Fruit fly (Drosophila melanogaster) whole organism, wandering third instar larva: ENCODE measurements around the gene Rad1.

Experiments
- Abd-B ChIP-seq: fragments of >200 bp; optimal IDR thresholded peaks from 2 replicates; lab custom pipeline; 2017; ENCODE audit warnings: missing biosample characterization, missing genetic modification characterization
- CG9705 ChIP-seq: fragments of 200-800 bp; sonication (Bioruptor generic); optimal IDR thresholded peaks from 2 replicates; lab custom pipeline; 2018; ENCODE audit warnings: missing biosample characterization, mild to moderate bottlenecking, missing genetic modification characterization
- Dfd ChIP-seq: fragments of >200 bp; optimal IDR thresholded peaks from 2 replicates; lab custom pipeline; 2017; ENCODE audit warnings: missing biosample characterization, missing genetic modification characterization
- Dif ChIP-seq: fragments of 200-275, 200-300 bp; sonication (Bioruptor generic); optimal IDR thresholded peaks from 2 replicates; lab custom pipeline; 2018; ENCODE audit warnings: missing biosample characterization, missing genetic modification characterization; ENCODE audit not compliant: partially characterized antibody
- HLH106 ChIP-seq: fragments of 200-800 bp; optimal IDR thresholded peaks from 3 replicates; lab custom pipeline; 2019; ENCODE audit warnings: missing biosample characterization, mild to moderate bottlenecking, missing genetic modification characterization, moderate library complexity
- Hr78 ChIP-seq: fragments of >200 bp; optimal IDR thresholded peaks from 2 replicates; lab custom pipeline; 2017; ENCODE audit warnings: missing biosample characterization, missing genetic modification characterization
- Mio ChIP-seq: sonication (Bioruptor generic); optimal IDR thresholded peaks from 2 replicates; lab custom pipeline; 2016; ENCODE audit warnings: missing biosample characterization, missing genetic modification characterization
- N ChIP-seq: fragments of >200 bp; optimal IDR thresholded peaks from 2 replicates; lab custom pipeline; 2018; ENCODE audit warnings: missing biosample characterization, missing external identifiers, missing genetic modification characterization
- OdsH ChIP-seq: fragments of 200-800 bp; sonication (Bioruptor generic); optimal IDR thresholded peaks from 2 replicates; lab custom pipeline; 2016; ENCODE audit warnings: missing biosample characterization, mild to moderate bottlenecking, missing genetic modification characterization
- Rel ChIP-seq, 2 experiments: fragments of 200-800 bp; sonication (Bioruptor generic) in 1 of 2; optimal IDR thresholded peaks; 2 replicates in 1 of 2; 3 replicates in 1 of 2; lab custom pipeline; 2016 to 2019; ENCODE audit warnings: mild to moderate bottlenecking in 2 of 2, missing biosample characterization in 2 of 2, missing genetic modification characterization in 2 of 2, moderate library complexity in 1 of 2
- br ChIP-seq: fragments of 200-800 bp; sonication (Bioruptor generic); optimal IDR thresholded peaks from 2 replicates; lab custom pipeline; 2016; ENCODE audit warnings: missing biosample characterization, missing genetic modification characterization
- brk ChIP-seq: fragments of 200-800 bp; sonication (Bioruptor generic); optimal IDR thresholded peaks from 2 replicates; lab custom pipeline; 2016; ENCODE audit warnings: missing biosample characterization, mild to moderate bottlenecking, missing genetic modification characterization
- dl ChIP-seq, 2 experiments: fragments of 175-275, 200-275 bp in 1 of 2; fragments of 200-275 bp in 1 of 2; sonication (Bioruptor generic); optimal IDR thresholded peaks; lab custom pipeline; 2018; ENCODE audit warnings: mild to moderate bottlenecking in 2 of 2, missing biosample characterization in 2 of 2, missing genetic modification characterization in 2 of 2, moderate library complexity in 2 of 2; ENCODE audit not compliant: partially characterized antibody in 2 of 2, insufficient read depth in 1 of 2
- dmrt93B ChIP-seq: fragments of 200-800 bp; sonication (Bioruptor generic); optimal IDR thresholded peaks from 2 replicates; lab custom pipeline; 2018; ENCODE audit warnings: missing biosample characterization, mild to moderate bottlenecking, missing genetic modification characterization
- ey ChIP-seq: fragments of 200-800 bp; sonication (Bioruptor generic); optimal IDR thresholded peaks from 2 replicates; lab custom pipeline; 2016; ENCODE audit warnings: missing biosample characterization, missing genetic modification characterization
- foxo ChIP-seq, 2 experiments: fragments of 200-800 bp; sonication (Bioruptor generic); optimal IDR thresholded peaks; 2 replicates in 1 of 2; 3 replicates in 1 of 2; lab custom pipeline; 2016 to 2017; ENCODE audit warnings: missing biosample characterization in 2 of 2, missing genetic modification characterization in 2 of 2
- fru ChIP-seq: fragments of 200-800 bp; sonication (Bioruptor generic); optimal IDR thresholded peaks from 3 replicates; lab custom pipeline; 2016; ENCODE audit warnings: missing biosample characterization, mild to moderate bottlenecking, missing genetic modification characterization
- jim ChIP-seq: fragments of 175-275, 200-325 bp; sonication (Bioruptor generic); optimal IDR thresholded peaks from 2 replicates; lab custom pipeline; 2016; ENCODE audit warnings: missing biosample characterization, mild to moderate bottlenecking, missing genetic modification characterization
- rgr ChIP-seq: fragments of 200-800 bp; sonication (Bioruptor generic); optimal IDR thresholded peaks from 3 replicates; lab custom pipeline; 2016; ENCODE audit warnings: missing biosample characterization, mild to moderate bottlenecking, missing genetic modification characterization
- sv ChIP-seq: fragments of 200-800 bp; sonication (Bioruptor generic); optimal IDR thresholded peaks from 3 replicates; lab custom pipeline; 2016; ENCODE audit warnings: missing biosample characterization, missing genetic modification characterization
- usp ChIP-seq: fragments of >200 bp; optimal IDR thresholded peaks from 2 replicates; lab custom pipeline; 2017; ENCODE audit warnings: missing biosample characterization, missing genetic modification characterization
- woc ChIP-seq: sonication (Bioruptor generic); optimal IDR thresholded peaks from 2 replicates; lab custom pipeline; 2016; ENCODE audit warnings: missing biosample characterization, mild to moderate bottlenecking, missing genetic modification characterization

Rad1 gene

DNA sequence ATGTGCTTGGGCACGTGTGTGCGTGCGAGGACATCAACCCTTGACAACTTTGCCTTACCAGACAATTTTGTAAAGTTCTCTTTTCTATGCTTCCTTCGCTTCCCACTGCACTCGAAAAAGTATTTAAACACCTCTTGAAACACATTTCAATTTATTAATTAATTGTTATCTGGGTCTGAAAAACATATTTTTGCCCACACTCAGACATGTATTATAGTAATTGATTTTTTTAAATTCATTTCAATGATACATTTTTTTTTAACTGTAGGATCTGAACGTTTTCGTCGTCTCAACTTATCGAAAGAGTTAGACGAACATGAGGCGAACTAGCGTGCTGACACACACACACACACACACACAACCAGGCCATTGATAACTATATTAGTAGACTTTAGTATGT is 32.4 kb downstream of the Rad1 start:
- no peak for TF ChIP-seq N (GFP tag; lab: Kevin White, UChicago)
- TF ChIP-seq foxo (GFP tag; optimal IDR thresholded peaks at IDR 0.05; lab: Kevin White, UChicago), result no peak
- TF ChIP-seq OdsH, result no peak
- TF ChIP-seq br (GFP tag; lab: Kevin White, UChicago), result no peak
- TF ChIP-seq Abd-B (GFP tag; lab: Kevin White, UChicago), result no peak
- TF ChIP-seq woc (GFP tag; lab: Kevin White, UChicago), result no peak

DNA sequence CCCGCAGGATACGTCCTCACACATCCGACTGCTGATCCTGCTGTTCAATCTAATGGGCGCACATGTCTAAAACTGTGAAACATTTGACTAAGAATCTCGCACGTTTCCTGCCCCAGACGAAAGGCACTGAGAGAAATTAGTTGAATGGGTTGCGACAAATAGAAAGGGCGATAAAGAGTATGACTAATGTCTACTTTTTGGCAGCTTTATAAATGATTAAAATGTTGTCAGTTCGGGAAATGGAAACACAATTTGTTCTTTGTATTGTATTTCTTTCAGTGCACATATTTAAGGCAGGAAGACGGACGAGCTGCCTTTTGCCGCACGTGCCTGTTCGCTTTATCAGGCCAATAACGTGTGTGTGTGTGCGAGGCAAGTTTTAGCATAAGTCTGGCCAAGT is 46.8 kb downstream of the Rad1 start:
- TF ChIP-seq usp (GFP tag; lab: Kevin White, UChicago) (no peak), Hr78 (no peak), jim (GFP tag; lab: Kevin White, UChicago) (no peak), foxo (GFP tag; optimal IDR thresholded peaks at IDR 0.05; lab: Kevin White, UChicago) (no peak), fru (GFP tag; lab: Kevin White, UChicago) (no peak), rgr (no peak), sv (GFP tag; lab: Kevin White, UChicago) (no peak), brk (GFP tag; lab: Kevin White, UChicago) (no peak), Mio (GFP tag; lab: Kevin White, UChicago) (no peak), woc (GFP tag; lab: Kevin White, UChicago) (no peak), Rel (GFP tag; optimal IDR thresholded peaks at IDR 0.05; lab: Kevin White, UChicago) (no peak), Rel (tag; optimal IDR thresholded peaks at IDR 0.05; lab: Kevin White, UChicago) (no peak), dl (GFP tag; optimal IDR thresholded peaks at IDR 0.05; lab: Kevin White, UChicago; ENCODE audit: insufficient read depth in 1 of 2, partially characterized antibody in 2 of 2) (no peak), br (GFP tag; lab: Kevin White, UChicago) (no peak), Dif (GFP tag; lab: Kevin White, UChicago) (no peak), Dfd (GFP tag; lab: Kevin White, UChicago) (no peak), dmrt93B (GFP tag; lab: Kevin White, UChicago) (no peak), HLH106 (no peak), CG9705 (GFP tag; lab: Kevin White, UChicago) (no peak), ey (no peak)
